Worm (Caenorhabditis elegans) whole organism, L1 larva: ENCODE results near the gene adm-2.
A peak's percentile ranks its signal among the peaks of the same experiment; 100 is the strongest.

Source experiments
- Y116A8C.19 ChIP-seq: sonication (generic microtip); optimal IDR thresholded peaks from 2 replicates; lab custom pipeline; 2016; ENCODE audit warnings: missing compliant biosample characterization, missing genetic modification characterization, borderline replicate concordance
- dpl-1 ChIP-seq, 3 experiments: fragments of 150-350 bp in 2 of 3; sonication (generic microtip) in 1 of 3; optimal IDR thresholded peaks; 2 replicates each; lab custom pipeline; 2014 to 2017; ENCODE audit warnings: missing biosample characterization in 3 of 3, missing genetic modification characterization in 3 of 3, missing genetic modification reagents in 3 of 3
- fkh-10 ChIP-seq: sonication (generic microtip); optimal IDR thresholded peaks from 2 replicates; lab custom pipeline; 2017; ENCODE audit warnings: missing biosample characterization, missing genetic modification reagents, missing genetic modification characterization
- fos-1 ChIP-seq: fragments of 150-350 bp; optimal IDR thresholded peaks from 2 replicates; lab custom pipeline; 2014; ENCODE audit warnings: missing biosample characterization, missing genetic modification characterization
- hlh-17 ChIP-seq: fragments of 200-800 bp; sonication (Bioruptor generic); optimal IDR thresholded peaks from 2 replicates; lab custom pipeline; 2018; ENCODE audit warnings: missing genetic modification characterization, mild to moderate bottlenecking, missing compliant biosample characterization, moderate library complexity, borderline replicate concordance
- lin-13 ChIP-seq: fragments of 150-350 bp; optimal IDR thresholded peaks from 2 replicates; lab custom pipeline; 2014; ENCODE audit warnings: missing biosample characterization, missing genetic modification reagents, missing genetic modification characterization
- lin-39 ChIP-seq: fragments of 150-350 bp; optimal IDR thresholded peaks from 2 replicates; lab custom pipeline; 2014; ENCODE audit warnings: missing biosample characterization, missing genetic modification reagents, missing genetic modification characterization
- nhr-85 ChIP-seq: sonication (generic microtip); peaks from one replicate; lab custom pipeline; 2016; ENCODE audit warnings: missing genetic modification characterization, inconsistent platforms, missing compliant biosample characterization
- swsn-7 ChIP-seq: sonication (generic microtip); optimal IDR thresholded peaks from 2 replicates; lab custom pipeline; 2016; ENCODE audit warnings: missing genetic modification characterization, missing compliant biosample characterization
- tlp-1 ChIP-seq: fragments of 150-350 bp; optimal IDR thresholded peaks from 2 replicates; lab custom pipeline; 2014; ENCODE audit warnings: missing biosample characterization, missing genetic modification characterization
- ztf-11 ChIP-seq, 2 experiments: sonication (generic microtip); optimal IDR thresholded peaks; 2 replicates each; lab custom pipeline; 2016 to 2017; ENCODE audit warnings: missing genetic modification characterization in 2 of 2, missing biosample characterization in 1 of 2, missing compliant biosample characterization in 1 of 2
- ztf-4 ChIP-seq: fragments of 150-350 bp; optimal IDR thresholded peaks from 2 replicates; lab custom pipeline; 2014; ENCODE audit warnings: missing biosample characterization, missing genetic modification characterization

- TF ChIP-seq lin-13 (no peak), swsn-7 (tag; lab: Kevin White, UChicago) (no peak), nhr-85 (tag; lab: Kevin White, UChicago) (peak; percentile 90), hlh-17 (no peak), fkh-10 (no peak), dpl-1 (GFP tag; optimal IDR thresholded peaks at IDR 0.05; lab: Kevin White, UChicago) (no peak), ztf-4 (no peak), lin-39 (tag; lab: Kevin White, UChicago) (no peak), ztf-11 (tag; optimal IDR thresholded peaks at IDR 0.05; lab: Kevin White, UChicago) (no peak), Y116A8C.19 (tag; lab: Kevin White, UChicago) (no peak), tlp-1 (tag; lab: Kevin White, UChicago) (no peak), fos-1 (tag; lab: Kevin White, UChicago) (no peak)
These were observed 23.8 kb upstream of the adm-2 start, which contains the start of gene C04A11.5 for ce11 chrX:13663641-13664633.
